Fruit fly (Drosophila melanogaster) whole organism, embryonic: ENCODE measurements around the gene CG10947.

Experiments used
- Ada2b ChIP-seq: fragments of 200-800 bp; sonication (Bioruptor generic); IDR thresholded peaks from 2 replicates; pipeline ENCODE4 v1.3.6; 2022; ENCODE audit warnings: missing biosample characterization, missing genetic modification characterization
- BtbVII ChIP-seq: fragments of 200-800 bp; sonication (Bioruptor generic); optimal IDR thresholded peaks from 3 replicates; lab custom pipeline; 2017; ENCODE audit warnings: missing biosample characterization, mild to moderate bottlenecking, missing genetic modification characterization
- CG11247 ChIP-seq: fragments of 200-800 bp; sonication (Bioruptor generic); IDR thresholded peaks from 2 replicates; pipeline ENCODE4 v1.3.6; 2022; ENCODE audit warnings: missing biosample characterization, missing genetic modification characterization
- CG11398 ChIP-seq: fragments of 200-800 bp; sonication (Bioruptor generic); optimal IDR thresholded peaks from 2 replicates; lab custom pipeline; 2016; ENCODE audit warnings: missing biosample characterization, missing genetic modification characterization
- CG11695 ChIP-seq: fragments of 200-800 bp; sonication (Bioruptor generic); IDR thresholded peaks from 3 replicates; pipeline ENCODE4 v1.3.6; 2022; ENCODE audit warnings: missing biosample characterization, missing genetic modification characterization
- CG12219 ChIP-seq: fragments of 200-800 bp; sonication (Bioruptor generic); optimal IDR thresholded peaks from 3 replicates; lab custom pipeline; 2018; ENCODE audit warnings: missing biosample characterization, mild to moderate bottlenecking, missing genetic modification characterization
- CG1529 ChIP-seq: fragments of 200-800 bp; sonication (Bioruptor generic); optimal IDR thresholded peaks from 3 replicates; lab custom pipeline; 2018; ENCODE audit warnings: missing biosample characterization, missing genetic modification characterization
- CG15601 ChIP-seq: fragments of 200-800 bp; sonication (Bioruptor generic); optimal IDR thresholded peaks from 3 replicates; lab custom pipeline; 2019; ENCODE audit warnings: missing biosample characterization, mild to moderate bottlenecking, missing genetic modification characterization, moderate library complexity
- CG17359 ChIP-seq: fragments of 200-800 bp; sonication (Bioruptor generic); optimal IDR thresholded peaks from 3 replicates; lab custom pipeline; 2018; ENCODE audit warnings: missing biosample characterization, mild to moderate bottlenecking, missing genetic modification characterization, moderate library complexity
- CG18262 ChIP-seq: fragments of 200-800 bp; optimal IDR thresholded peaks from 3 replicates; lab custom pipeline; 2019; ENCODE audit warnings: missing biosample characterization, mild to moderate bottlenecking, missing genetic modification characterization, moderate library complexity
- CG31365 ChIP-seq: fragments of 200-800 bp; sonication (Bioruptor generic); optimal IDR thresholded peaks from 2 replicates; lab custom pipeline; 2018; ENCODE audit warnings: missing biosample characterization, mild to moderate bottlenecking, missing genetic modification characterization
- CG31441 ChIP-seq: fragments of 200-800 bp; sonication (Bioruptor generic); IDR thresholded peaks from 2 replicates; pipeline ENCODE4 v1.3.6; 2022; ENCODE audit warnings: missing biosample characterization, missing genetic modification characterization
- CG32767 ChIP-seq: fragments of 200-800 bp; sonication (Bioruptor generic); IDR thresholded peaks from 2 replicates; pipeline ENCODE4 v1.3.6; 2022; ENCODE audit warnings: missing biosample characterization, missing genetic modification characterization
- CG3847 ChIP-seq: fragments of 200-800 bp; sonication (Bioruptor generic); IDR thresholded peaks from 2 replicates; pipeline ENCODE4 v1.3.6; 2022; ENCODE audit warnings: missing biosample characterization, missing genetic modification characterization
- CG5180 ChIP-seq: fragments of 200-800 bp; sonication (Bioruptor generic); optimal IDR thresholded peaks from 3 replicates; lab custom pipeline; 2017; ENCODE audit warnings: missing biosample characterization, missing genetic modification characterization, mild to moderate bottlenecking, moderate library complexity, missing genetic modification reagents
- CG6175 ChIP-seq: fragments of 200-800 bp; sonication (Bioruptor generic); IDR thresholded peaks from 3 replicates; pipeline ENCODE4 v1.3.6; 2022; ENCODE audit warnings: missing biosample characterization, missing genetic modification characterization
- CG6272 ChIP-seq: fragments of 200-800 bp; sonication (Bioruptor generic); IDR thresholded peaks from 2 replicates; pipeline ENCODE4 v1.3.6; 2022; ENCODE audit warnings: missing biosample characterization, missing genetic modification characterization
- CG8388 ChIP-seq: fragments of 200-800 bp; sonication (Bioruptor generic); optimal IDR thresholded peaks from 2 replicates; lab custom pipeline; 2019; ENCODE audit warnings: missing biosample characterization, mild to moderate bottlenecking, missing genetic modification characterization, moderate library complexity
- CrebB ChIP-seq: fragments of 200-800 bp; sonication (Bioruptor generic); optimal IDR thresholded peaks from 3 replicates; lab custom pipeline; 2018; ENCODE audit warnings: missing biosample characterization, mild to moderate bottlenecking, missing genetic modification characterization
- Dp ChIP-seq: fragments of 200-800 bp; sonication (Bioruptor generic); optimal IDR thresholded peaks from 2 replicates; lab custom pipeline; 2018; ENCODE audit warnings: missing biosample characterization, mild to moderate bottlenecking, missing genetic modification characterization, moderate library complexity
- Ets97D ChIP-seq: fragments of 200-800 bp; sonication (Bioruptor generic); optimal IDR thresholded peaks from 3 replicates; lab custom pipeline; 2016; ENCODE audit warnings: missing biosample characterization, missing genetic modification characterization
- H15 ChIP-seq: fragments of 200-800 bp; sonication (Bioruptor generic); IDR thresholded peaks from 3 replicates; pipeline ENCODE4 v1.3.6; 2022; ENCODE audit warnings: missing biosample characterization, missing genetic modification characterization
- Hmr ChIP-seq: fragments of 200-800 bp; sonication (Bioruptor generic); optimal IDR thresholded peaks from 3 replicates; lab custom pipeline; 2017; ENCODE audit warnings: mild to moderate bottlenecking, missing biosample characterization, missing genetic modification reagents, missing genetic modification characterization
- Hr51 ChIP-seq, 2 experiments: fragments of 200-800 bp; sonication (Bioruptor generic); optimal IDR thresholded peaks; 2 replicates in 1 of 2; 3 replicates in 1 of 2; lab custom pipeline; 2016 to 2018; ENCODE audit warnings: missing biosample characterization in 2 of 2, missing genetic modification characterization in 2 of 2, mild to moderate bottlenecking in 1 of 2, moderate library complexity in 1 of 2
- NC2β ChIP-seq: fragments of 200-800 bp; sonication (Bioruptor generic); optimal IDR thresholded peaks from 2 replicates; lab custom pipeline; 2016; ENCODE audit warnings: missing biosample characterization, missing genetic modification characterization
- Nf-YB ChIP-seq: fragments of 200-800 bp; sonication (Bioruptor generic); optimal IDR thresholded peaks from 3 replicates; lab custom pipeline; 2019; ENCODE audit warnings: missing biosample characterization, mild to moderate bottlenecking, missing genetic modification characterization, moderate library complexity
- Ptx1 ChIP-seq: fragments of 200-800 bp; sonication (Bioruptor generic); IDR thresholded peaks from 2 replicates; pipeline ENCODE4 v1.3.6; 2022; ENCODE audit warnings: missing biosample characterization, missing genetic modification characterization
- Rx ChIP-seq: fragments of 200-800 bp; sonication (Bioruptor generic); IDR thresholded peaks from 2 replicates; pipeline ENCODE4 v1.3.6; 2022; ENCODE audit warnings: missing biosample characterization, missing genetic modification characterization
- Ssrp ChIP-seq: fragments of 200-800 bp; sonication (Bioruptor generic); optimal IDR thresholded peaks from 2 replicates; lab custom pipeline; 2018; ENCODE audit warnings: missing biosample characterization, mild to moderate bottlenecking, missing genetic modification characterization, moderate library complexity
- Tbp ChIP-seq: fragments of >200 bp; optimal IDR thresholded peaks from 2 replicates; lab custom pipeline; 2018; ENCODE audit warnings: missing biosample characterization, missing genetic modification characterization
- Usf ChIP-seq: fragments of 200-800 bp; sonication (Bioruptor generic); optimal IDR thresholded peaks from 2 replicates; lab custom pipeline; 2017; ENCODE audit warnings: missing genotype, missing biosample characterization, missing genetic modification characterization
- ase ChIP-seq: fragments of 200-800 bp; sonication (Bioruptor generic); IDR thresholded peaks from 3 replicates; pipeline ENCODE4 v1.3.6; 2022; ENCODE audit warnings: missing biosample characterization, missing genetic modification characterization
- ato ChIP-seq: fragments of 200-800 bp; sonication (Bioruptor generic); IDR thresholded peaks from 2 replicates; pipeline ENCODE4 v1.3.6; 2022; ENCODE audit warnings: missing biosample characterization, missing genetic modification characterization; ENCODE audit not compliant: partially characterized antibody
- cato ChIP-seq: fragments of 200-800 bp; sonication (Bioruptor generic); optimal IDR thresholded peaks from 2 replicates; lab custom pipeline; 2016; ENCODE audit warnings: missing biosample characterization, missing genetic modification characterization, borderline replicate concordance
- chn ChIP-seq: fragments of 200-800 bp; sonication (Bioruptor generic); optimal IDR thresholded peaks from 2 replicates; lab custom pipeline; 2016; ENCODE audit warnings: missing biosample characterization, missing genetic modification characterization
- esg ChIP-seq: fragments of 200-800 bp; sonication (Bioruptor generic); conservative IDR thresholded peaks from 2 replicates; pipeline ENCODE4 v1.3.6; 2022; ENCODE audit warnings: missing biosample characterization, missing genetic modification characterization
- gem ChIP-seq: fragments of 200-800 bp; sonication (Bioruptor generic); optimal IDR thresholded peaks from 2 replicates; lab custom pipeline; 2019; ENCODE audit warnings: missing biosample characterization, mild to moderate bottlenecking, missing genetic modification characterization, moderate library complexity
- hb ChIP-seq: fragments of 200-800 bp; sonication (Bioruptor generic); IDR thresholded peaks from 3 replicates; pipeline ENCODE4 v1.3.6; 2022; ENCODE audit warnings: missing biosample characterization, missing genetic modification characterization; ENCODE audit not compliant: partially characterized antibody
- kay ChIP-seq: fragments of 200-800 bp; sonication (Bioruptor generic); optimal IDR thresholded peaks from 2 replicates; lab custom pipeline; 2016; ENCODE audit warnings: missing biosample characterization, missing genetic modification characterization
- lbe ChIP-seq: fragments of 200-800 bp; sonication (Bioruptor generic); optimal IDR thresholded peaks from 2 replicates; lab custom pipeline; 2016; ENCODE audit warnings: missing biosample characterization, mild to moderate bottlenecking, missing genetic modification characterization
- mirr ChIP-seq: fragments of 200-800 bp; sonication (Bioruptor generic); optimal IDR thresholded peaks from 3 replicates; lab custom pipeline; 2018; ENCODE audit warnings: missing biosample characterization, mild to moderate bottlenecking, missing genetic modification characterization
- otp ChIP-seq: fragments of 200-800 bp; sonication (Bioruptor generic); IDR thresholded peaks from 3 replicates; pipeline ENCODE4, ENCODE4 v1.3.6; 2022; ENCODE audit warnings: missing biosample characterization, missing genetic modification characterization
- pita ChIP-seq: fragments of 200-800 bp; sonication (Bioruptor generic); optimal IDR thresholded peaks from 2 replicates; lab custom pipeline; 2017; ENCODE audit warnings: missing biosample characterization, mild to moderate bottlenecking, missing genetic modification characterization
- pum ChIP-seq: fragments of 200-800 bp; sonication (Bioruptor generic); optimal IDR thresholded peaks from 2 replicates; lab custom pipeline; 2016; ENCODE audit warnings: missing biosample characterization, missing genetic modification characterization
- ro ChIP-seq: fragments of 200-800 bp; sonication (Bioruptor generic); IDR thresholded peaks from 2 replicates; pipeline ENCODE4 v1.3.6; 2022; ENCODE audit warnings: missing biosample characterization, missing genetic modification characterization
- slbo ChIP-seq: fragments of 200-800 bp; sonication (Bioruptor generic); IDR thresholded peaks from 2 replicates; pipeline ENCODE4 v1.3.6; 2022; ENCODE audit warnings: missing biosample characterization, missing genetic modification characterization
- so ChIP-seq: fragments of 200-800 bp; sonication (Bioruptor generic); IDR thresholded peaks from 3 replicates; pipeline ENCODE4 v1.3.6; 2022; ENCODE audit warnings: missing biosample characterization, missing genetic modification characterization
- tna ChIP-seq: fragments of 200-800 bp; sonication (Bioruptor generic); IDR thresholded peaks from 2 replicates; pipeline ENCODE4 v1.3.6; 2022; ENCODE audit warnings: missing biosample characterization, missing genetic modification characterization; ENCODE audit not compliant: partially characterized antibody
- tup ChIP-seq: fragments of 200-800 bp; sonication (Bioruptor generic); optimal IDR thresholded peaks from 2 replicates; lab custom pipeline; 2016; ENCODE audit warnings: missing biosample characterization, mild to moderate bottlenecking, missing genetic modification characterization, moderate library complexity
- zen2 ChIP-seq: fragments of 200-800 bp; sonication (Bioruptor generic); IDR thresholded peaks from 3 replicates; pipeline ENCODE4 v1.3.6; 2022; ENCODE audit warnings: missing biosample characterization, missing genetic modification characterization; ENCODE audit not compliant: partially characterized antibody

The CG10947 gene

DNA sequence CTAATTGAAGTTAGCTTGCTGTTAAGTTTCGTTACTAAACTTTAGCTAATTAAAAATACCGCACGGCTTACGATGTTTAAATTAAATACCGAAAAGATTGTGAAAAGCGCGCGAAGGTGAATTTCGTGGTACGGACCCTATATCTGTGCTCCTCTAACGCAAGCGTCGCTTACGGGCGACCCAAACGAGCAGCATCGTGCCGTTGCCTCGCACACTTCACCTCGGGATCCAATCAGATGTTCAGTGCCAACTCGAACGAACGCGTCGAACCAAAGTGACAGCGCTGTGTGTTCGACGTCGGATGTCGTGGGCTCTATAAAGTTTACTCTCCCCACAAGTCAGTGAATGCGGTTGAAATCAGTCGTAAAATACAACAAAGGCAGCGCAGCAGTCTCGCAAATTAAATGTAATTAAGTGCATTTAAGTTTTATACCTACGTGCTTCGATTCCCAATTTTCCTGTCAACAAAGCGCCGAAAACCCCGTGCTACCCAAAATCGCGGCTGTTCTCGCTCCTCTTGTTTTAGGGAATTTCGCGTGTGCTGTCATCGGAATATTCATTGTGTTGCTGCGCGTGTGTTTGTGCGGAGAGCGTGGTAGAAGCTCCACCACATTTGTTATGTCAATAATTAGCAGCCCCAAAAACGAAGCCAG lies 14.3 kb upstream of the CG10947 start (continued):
- TF ChIP-seq zen2 (GFP tag; lab: Robert Waterston, UW) (no peak), kay (GFP tag; lab: Kevin White, UChicago) (no peak), CG6272 (GFP tag; lab: Robert Waterston, UW) (no peak), mirr (GFP tag; lab: Kevin White, UChicago) (peak; percentile 48), CG8388 (no peak), ro (GFP tag; lab: Robert Waterston, UW) (no peak), tup (GFP tag; lab: Kevin White, UChicago) (no peak), CG32767 (no peak), CG6175 (GFP tag; lab: Robert Waterston, UW) (no peak), Nf-YB (GFP tag; lab: Kevin White, UChicago) (no peak), tna (GFP tag; lab: Robert Waterston, UW) (no peak), Ssrp (tag; lab: Kevin White, UChicago) (no peak), cato (GFP tag; lab: Kevin White, UChicago) (no peak), pum (GFP tag; lab: Kevin White, UChicago) (no peak), chn (GFP tag; lab: Kevin White, UChicago) (no peak), lbe (GFP tag; lab: Kevin White, UChicago) (peak; percentile 28), ase (GFP tag; lab: Robert Waterston, UW) (no peak), CG31365 (tag; lab: Kevin White, UChicago) (peak; percentile 2), CG11247 (GFP tag; lab: Robert Waterston, UW) (no peak), CrebB (peak; percentile 39), so (no peak), CG18262 (tag; lab: Kevin White, UChicago) (peak; percentile 2), gem (tag; lab: Kevin White, UChicago) (no peak), CG17359 (tag; lab: Kevin White, UChicago) (no peak), CG1529 (GFP tag; lab: Kevin White, UChicago) (no peak), BtbVII (GFP tag; lab: Kevin White, UChicago) (no peak), H15 (GFP tag; lab: Robert Waterston, UW) (no peak), Hmr (GFP tag; lab: Kevin White, UChicago) (peak; percentile 17), CG5180 (GFP tag; lab: Kevin White, UChicago) (peak; percentile 100), otp (GFP tag; lab: Robert Waterston, UW) (no peak), esg (GFP tag; lab: Robert Waterston, UW) (no peak), hb (GFP tag; lab: Robert Waterston, UW) (no peak), Usf (GFP tag; lab: Kevin White, UChicago) (no peak), Ada2b (GFP tag; lab: Robert Waterston, UW) (0 out of 2 replicates have a peak, but pooled peaks have one; percentile 29), slbo (GFP tag; lab: Robert Waterston, UW) (no peak), Ets97D (no peak), ato (GFP tag; lab: Robert Waterston, UW) (no peak), pita (no peak), CG15601 (tag; lab: Kevin White, UChicago) (no peak), Dp (peak; percentile 80), CG11695 (GFP tag; lab: Robert Waterston, UW) (no peak), CG31441 (no peak), CG12219 (GFP tag; lab: Kevin White, UChicago) (no peak), Tbp (GFP tag; lab: Kevin White, UChicago) (no peak), CG3847 (GFP tag; lab: Robert Waterston, UW) (no peak), Hr51 (GFP tag; optimal IDR thresholded peaks at IDR 0.05; lab: Kevin White, UChicago) (no peak), CG11398 (GFP tag; lab: Kevin White, UChicago) (no peak), Ptx1 (GFP tag; lab: Robert Waterston, UW) (no peak), NC2β (GFP tag; lab: Kevin White, UChicago) (no peak), Rx (GFP tag; lab: Robert Waterston, UW) (no peak)
